Fruit fly (Drosophila melanogaster): ENCODE results near the gene eIF3g1.

The eIF3g1 gene

DNA sequence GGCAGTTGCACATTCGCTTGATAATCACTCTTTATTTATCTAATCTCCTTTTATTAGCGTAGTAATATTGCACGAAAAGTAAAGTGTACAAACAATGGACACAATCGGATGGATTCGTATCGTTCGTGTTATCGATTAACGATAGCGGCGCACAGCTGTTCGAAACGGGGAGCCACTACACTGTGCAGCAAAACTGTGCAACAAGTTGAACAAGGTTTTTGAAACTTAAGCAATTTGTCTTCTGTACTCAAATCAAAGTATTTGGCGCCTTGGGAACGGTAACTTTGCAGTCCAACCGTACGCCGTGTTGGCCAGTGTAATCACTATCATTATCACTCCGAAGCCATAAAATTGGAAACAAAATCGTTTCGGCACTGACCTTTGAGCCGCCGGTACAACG lies 9.5 kb upstream of the eIF3g1 start, which contains the start of the genes Tsp3A and Seipin:
Tsp3A (minus strand) TSS at position 88 of the 400 bp plus-strand sequence.
Seipin (plus strand) TSS at position 149 of the 400 bp plus-strand sequence.
- TF ChIP-seq lola (GFP tag; optimal IDR thresholded peaks at IDR 0.05) (peak in 1 of 3 experiments; percentile 46), stc (GFP tag; IDR thresholded peaks at IDR 0.05) (peak; percentile 93), Ets65A (GFP tag) (peak; percentile 89), ash1 (GFP tag; optimal IDR thresholded peaks at IDR 0.05) (peak; percentile 69), CG14050 (GFP tag; IDR thresholded peaks at IDR 0.05) (peak; percentile 74), pum (GFP tag; optimal IDR thresholded peaks at IDR 0.05) (peak; percentile 57), fru (optimal IDR thresholded peaks at IDR 0.05) (no peak), CG12942 (GFP tag; optimal IDR thresholded peaks at IDR 0.05) (peak; percentile 73), CG42726 (GFP tag; IDR thresholded peaks at IDR 0.05; ENCODE audit: partially characterized antibody) (no peak), MBD-R2 (GFP tag; IDR thresholded peaks at IDR 0.05) (peak; percentile 94), bbx (GFP tag; IDR thresholded peaks at IDR 0.05; ENCODE audit: partially characterized antibody) (peak; percentile 70), Fer2 (tag; optimal IDR thresholded peaks at IDR 0.05) (peak; percentile 65), gt (GFP tag; IDR thresholded peaks at IDR 0.05) (peak; percentile 53; the same call in 1 of the 2 replicates), CG34422 (GFP tag; IDR thresholded peaks at IDR 0.05) (peak; percentile 94), CG2889 (GFP tag; IDR thresholded peaks at IDR 0.05) (peak; percentile 96), CG10431 (GFP tag; optimal IDR thresholded peaks at IDR 0.05) (peak; percentile 5), dysf (GFP tag; IDR thresholded peaks at IDR 0.05) (peak; percentile 94), GATAe (GFP tag; conservative IDR thresholded peaks at IDR 0.05) (peak; percentile 80), Atf6 (GFP tag; IDR thresholded peaks at IDR 0.05) (peak; percentile 89), ATbp (GFP tag; optimal IDR thresholded peaks at IDR 0.05) (peak; percentile 57), CG3995 (GFP tag; optimal IDR thresholded peaks at IDR 0.05) (peak; percentile 71), Ptx1 (GFP tag; IDR thresholded peaks at IDR 0.05) (peak; percentile 87), Hr51 (GFP tag; optimal IDR thresholded peaks at IDR 0.05) (peak; percentile 68 to 83), seq (GFP tag; IDR thresholded peaks at IDR 0.05) (peak; percentile 84), Sry-δ (GFP tag; optimal IDR thresholded peaks at IDR 0.05) (peak; percentile 59), Lpt (GFP tag; optimal IDR thresholded peaks at IDR 0.05) (no peak), CG33213 (GFP tag; optimal IDR thresholded peaks at IDR 0.05) (peak; percentile 79), Dek (tag; optimal IDR thresholded peaks at IDR 0.05) (peak; percentile 88), sug (tag; optimal IDR thresholded peaks at IDR 0.05) (peak; percentile 85), bab2 (GFP tag; optimal IDR thresholded peaks at IDR 0.05) (peak; percentile 77), unpg (GFP tag; optimal IDR thresholded peaks at IDR 0.05) (peak; percentile 88), CG11085 (GFP tag; IDR thresholded peaks at IDR 0.05) (peak; percentile 62; the same call in 1 of the 2 replicates), CG13296 (GFP tag; optimal IDR thresholded peaks at IDR 0.05) (peak; percentile 89), CG12071 (GFP tag; optimal IDR thresholded peaks at IDR 0.05) (peak; percentile 91), Meics (GFP tag; optimal IDR thresholded peaks at IDR 0.05) (peak; percentile 92), CG15696 (tag; optimal IDR thresholded peaks at IDR 0.05) (peak; percentile 36), CG17912 (GFP tag; optimal IDR thresholded peaks at IDR 0.05) (no peak), C15 (GFP tag; IDR thresholded peaks at IDR 0.05) (peak; percentile 62; the same call in 1 of the 3 replicates), CG4282 (GFP tag; optimal IDR thresholded peaks at IDR 0.05) (peak; percentile 8), CG3281 (GFP tag; optimal IDR thresholded peaks at IDR 0.05) (peak; percentile 89), Blimp-1 (GFP tag; optimal IDR thresholded peaks at IDR 0.05) (peak; percentile 65), chif (GFP tag; optimal IDR thresholded peaks at IDR 0.05) (peak; percentile 45 to 61), CG17612 (GFP tag; IDR thresholded peaks at IDR 0.05) (peak; percentile 73), sim (GFP tag; IDR thresholded peaks at IDR 0.05) (peak; percentile 47; the same call in 1 of the 2 replicates), CG4617 (GFP tag; optimal IDR thresholded peaks at IDR 0.05; ENCODE audit: borderline replicate concordance) (peak; percentile 73), CG16815 (GFP tag; optimal IDR thresholded peaks at IDR 0.05) (peak; percentile 59), CG17829 (tag; optimal IDR thresholded peaks at IDR 0.05) (peak; percentile 81), chm (GFP tag; IDR thresholded peaks at IDR 0.05) (peak; percentile 93), CG9609 (GFP tag; optimal IDR thresholded peaks at IDR 0.05) (peak; percentile 77), psq (GFP tag; optimal IDR thresholded peaks at IDR 0.05) (peak; percentile 4), ham (GFP tag; IDR thresholded peaks at IDR 0.05) (0 out of 2 replicates have a peak, but pooled peaks have one; percentile 24)
